Fruit fly (Drosophila melanogaster): ENCODE measurements around the gene Cyp313a2.

The Cyp313a2 gene

dm6 chr3R:12239166-12239565 lies 2.5 kb upstream of the Cyp313a2 start, which contains the start of gene Cyp313a3:
TSS of gene Cyp313a3 (minus strand) at chr3R:12239266.
- no peak for TF ChIP-seq noc (tag; optimal IDR thresholded peaks at IDR 0.05)

- no peak for TF ChIP-seq noc (tag; optimal IDR thresholded peaks at IDR 0.05)
These were observed 2.1 kb downstream of the Cyp313a2 start, which contains the start of gene Cyp313a5 for dm6 chr3R:12234584-12234983. TSS of gene Cyp313a5 (minus strand) at chr3R:12234684.

dm6 chr3R:12232629-12233028 lies 4.1 kb downstream of the Cyp313a2 start, which contains the start of gene Pglym87:
TSS of gene Pglym87 (minus strand) at chr3R:12232729.
- no peak for TF ChIP-seq noc (tag; optimal IDR thresholded peaks at IDR 0.05)

- no peak for TF ChIP-seq noc (tag; optimal IDR thresholded peaks at IDR 0.05)
These were observed 7.6 kb downstream of the Cyp313a2 start, which contains the start of gene CG3916 for dm6 chr3R:12229113-12229512. TSS of gene CG3916 (plus strand) at chr3R:12229413.

dm6 chr3R:12226239-12226638 lies 10.5 kb downstream of the Cyp313a2 start, which contains the start of gene CG12256:
TSS of gene CG12256 (minus strand) at chr3R:12226339.
- no peak for TF ChIP-seq noc (tag; optimal IDR thresholded peaks at IDR 0.05)

dm6 chr3R:12224919-12225318 lies 11.8 kb downstream of the Cyp313a2 start, which contains the start of gene CG17404:
TSS of gene CG17404 (minus strand) at chr3R:12225019.
- no peak for TF ChIP-seq noc (tag; optimal IDR thresholded peaks at IDR 0.05)

dm6 chr3R:12222093-12222492 lies 14.6 kb downstream of the Cyp313a2 start, which contains the start of gene Rsbp15:
TSS of gene Rsbp15 (plus strand) at chr3R:12222387.
- TF ChIP-seq noc (tag; optimal IDR thresholded peaks at IDR 0.05), result no peak

dm6 chr3R:12221366-12221916 lies 15.3 kb downstream of the Cyp313a2 start, which contains the start of gene CG4860:
TSS of gene CG4860 (minus strand) at chr3R:12221464.
- peak; percentile 91 for TF ChIP-seq noc (tag; optimal IDR thresholded peaks at IDR 0.05)

dm6 chr3R:12219497-12219896 lies 17.2 kb downstream of the Cyp313a2 start, which contains the start of gene Cog1:
TSS of gene Cog1 (minus strand) at chr3R:12219686.
- TF ChIP-seq noc (tag; optimal IDR thresholded peaks at IDR 0.05), result no peak

dm6 chr3R:12214201-12214600 lies 22.5 kb downstream of the Cyp313a2 start, which contains the start of gene CG14742:
TSS of gene CG14742 (plus strand) at chr3R:12214501.
- TF ChIP-seq noc (tag; optimal IDR thresholded peaks at IDR 0.05), result no peak

- no peak for TF ChIP-seq noc (tag; optimal IDR thresholded peaks at IDR 0.05)
These were observed 25.2 kb downstream of the Cyp313a2 start for dm6 chr3R:12211552-12211951.

dm6 chr3R:12210260-12210659 lies 26.4 kb downstream of the Cyp313a2 start, which contains the start of gene CG4830:
TSS of gene CG4830 (minus strand) at chr3R:12210360.
- no peak for TF ChIP-seq noc (tag; optimal IDR thresholded peaks at IDR 0.05)

dm6 chr3R:12197641-12198040 lies 39.1 kb downstream of the Cyp313a2 start, which contains the start of gene Adk1:
TSS of gene Adk1 (plus strand) at chr3R:12197941.
- TF ChIP-seq noc (tag; optimal IDR thresholded peaks at IDR 0.05), result no peak

dm6 chr3R:12196100-12196499 lies 40.6 kb downstream of the Cyp313a2 start:
- no peak for TF ChIP-seq noc (tag; optimal IDR thresholded peaks at IDR 0.05)

- TF ChIP-seq noc (tag; optimal IDR thresholded peaks at IDR 0.05), result no peak
These were observed 41.8 kb downstream of the Cyp313a2 start, which contains the start of the genes eIF3d2 and CG43450 for dm6 chr3R:12194911-12195310. TSS of gene eIF3d2 (minus strand) at chr3R:12195011. TSS of gene CG43450 (plus strand) at chr3R:12195294.

- no peak for TF ChIP-seq noc (tag; optimal IDR thresholded peaks at IDR 0.05)
These were observed 51.1 kb downstream of the Cyp313a2 start for dm6 chr3R:12185615-12186014.
